Comparison of ENCODE assay signal across 1 worm cellular context in the genomic region with DNA sequence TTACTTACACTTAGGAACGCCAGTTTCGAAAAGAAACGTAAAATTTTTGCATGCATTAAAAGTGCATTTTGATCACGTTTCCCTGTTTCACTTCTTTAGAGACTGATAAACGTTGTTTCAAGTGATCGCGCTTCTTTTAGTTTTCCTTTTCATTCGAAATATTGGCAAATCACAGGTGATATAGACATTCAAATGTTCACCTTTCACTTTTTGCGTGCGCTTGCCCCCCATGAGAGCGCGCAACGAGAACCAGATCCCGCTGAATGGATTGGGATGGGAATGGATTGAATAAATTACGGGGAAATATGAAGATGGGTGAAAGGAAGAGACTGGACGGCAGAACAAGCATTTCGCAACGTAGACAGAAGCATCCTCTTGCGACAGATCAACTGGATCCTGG.
TF ChIP-seq lines count a peak whose summit lies in the region.

No protein-coding gene starts in this region.

TF ChIP-seq in whole organism, L4 larva, 104 proteins besides CTCF, POLR2A, EP300 and RAD21 (continued from another document):
- no peak for TF ChIP-seq T26A8.4 (GFP tag; IDR thresholded peaks at IDR 0.05; lab: Robert Waterston, UW)
- no peak for TF ChIP-seq hmg-1.1 (GFP tag; IDR thresholded peaks at IDR 0.05; lab: Robert Waterston, UW)
